Worm (Caenorhabditis elegans) whole organism, midembryonic: ENCODE measurements around the gene cyp-14A1.

Experiments
- T22C8.4 ChIP-seq: fragments of 200-800 bp; sonication (Bioruptor generic); IDR thresholded peaks from 2 replicates; pipeline ENCODE4 v1.3.6; 2022; ENCODE audit warnings: missing genetic modification characterization, missing compliant biosample characterization
- cog-1 ChIP-seq: sonication (generic microtip); optimal IDR thresholded peaks from 2 replicates; lab custom pipeline; 2016; ENCODE audit warnings: missing genetic modification characterization, missing compliant biosample characterization
- flt-1 ChIP-seq: fragments of 200-800 bp; sonication (Bioruptor generic); IDR thresholded peaks from 2 replicates; pipeline ENCODE4 v1.3.6; 2022; ENCODE audit warnings: missing genetic modification characterization, missing compliant biosample characterization
- klf-2 ChIP-seq: fragments of 200-800 bp; sonication (Bioruptor generic); conservative IDR thresholded peaks from 2 replicates; pipeline ENCODE4 v1.3.6; 2022; ENCODE audit warnings: missing genetic modification reagents, missing genetic modification characterization, missing compliant biosample characterization
- med-1 ChIP-seq: sonication (generic microtip); optimal IDR thresholded peaks from 2 replicates; lab custom pipeline; 2017; ENCODE audit warnings: missing genetic modification characterization, mild to moderate bottlenecking, missing compliant biosample characterization, antibody characterized with exemption, missing genetic modification reagents; ENCODE audit not compliant: insufficient read depth
- ref-1 ChIP-seq: fragments of 200-800 bp; sonication (Bioruptor generic); conservative IDR thresholded peaks from 2 replicates; pipeline ENCODE4 v1.3.6; 2022; ENCODE audit warnings: missing genetic modification reagents, missing genetic modification characterization, missing compliant biosample characterization
- tab-1 ChIP-seq: fragments of 200-800 bp; sonication (Bioruptor generic); IDR thresholded peaks from 2 replicates; pipeline ENCODE4 v1.3.6; 2022; ENCODE audit warnings: missing genetic modification characterization, missing compliant biosample characterization
- ztf-23 ChIP-seq: fragments of 200-800 bp; sonication (Bioruptor generic); IDR thresholded peaks from 2 replicates; pipeline ENCODE4 v1.3.6; 2022; ENCODE audit warnings: missing genetic modification reagents, missing genetic modification characterization, missing compliant biosample characterization
- ztf-29 ChIP-seq: fragments of 200-800 bp; sonication (Bioruptor generic); IDR thresholded peaks from 2 replicates; pipeline ENCODE4 v1.3.6; 2022; ENCODE audit warnings: missing genetic modification reagents, missing genetic modification characterization, missing compliant biosample characterization

Gene cyp-14A1

DNA sequence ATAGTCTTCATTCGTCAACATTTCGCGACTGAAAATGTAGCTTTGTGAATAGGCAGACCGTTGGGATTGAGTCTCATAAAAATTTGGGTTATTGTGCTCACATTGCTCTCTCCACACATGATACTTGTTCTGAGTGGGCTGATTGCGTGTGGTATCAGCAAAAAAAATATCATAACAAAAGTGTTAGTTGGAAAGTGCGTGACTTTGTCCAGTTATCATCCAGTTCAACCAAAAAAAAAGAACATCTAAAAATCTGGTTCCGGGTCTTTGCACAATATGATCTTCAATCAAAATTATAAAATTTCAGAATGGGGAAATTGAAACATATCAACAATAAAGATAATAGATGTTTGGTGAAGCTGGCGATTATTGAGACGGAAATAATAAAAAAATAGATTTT is 33.3 kb upstream of the cyp-14A1 start, which contains the start of gene srd-39:
Gene srd-39, minus strand, starts transcription at position 101 of the 400 bp plus-strand sequence.
- no peak for TF ChIP-seq T22C8.4
- TF ChIP-seq tab-1 (GFP tag; lab: Robert Waterston, UW), result no peak
- TF ChIP-seq klf-2 (GFP tag; lab: Robert Waterston, UW), result no peak
- TF ChIP-seq ztf-23, result no peak
- TF ChIP-seq ref-1, result no peak
- no peak for TF ChIP-seq med-1
- TF ChIP-seq flt-1 (GFP tag; lab: Robert Waterston, UW), result no peak

DNA sequence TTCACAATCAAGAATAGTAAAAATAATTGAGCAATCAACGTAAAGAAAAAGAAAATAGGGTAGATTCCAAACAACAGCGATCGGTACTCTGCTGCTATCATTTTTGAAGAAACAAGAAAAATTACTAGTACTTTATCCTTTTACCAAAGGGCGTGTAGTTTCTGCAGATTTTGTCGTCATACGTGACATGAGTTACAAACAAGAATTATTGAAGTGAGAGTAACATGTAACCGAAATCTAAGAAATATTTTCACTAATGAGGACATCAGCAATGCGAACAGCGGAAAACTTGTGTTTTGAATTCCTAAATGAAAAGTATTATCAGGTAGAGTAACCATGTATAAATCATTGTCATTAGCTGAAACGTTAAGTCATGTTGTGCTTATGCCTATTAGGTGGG is 27.5 kb upstream of the cyp-14A1 start, which contains the start of gene srd-36:
Gene srd-36, minus strand, starts transcription at position 101 of the 400 bp plus-strand sequence.
- TF ChIP-seq klf-2 (GFP tag; lab: Robert Waterston, UW) (no peak), ztf-29 (no peak), cog-1 (tag; lab: Kevin White, UChicago) (no peak), ref-1 (no peak)

DNA sequence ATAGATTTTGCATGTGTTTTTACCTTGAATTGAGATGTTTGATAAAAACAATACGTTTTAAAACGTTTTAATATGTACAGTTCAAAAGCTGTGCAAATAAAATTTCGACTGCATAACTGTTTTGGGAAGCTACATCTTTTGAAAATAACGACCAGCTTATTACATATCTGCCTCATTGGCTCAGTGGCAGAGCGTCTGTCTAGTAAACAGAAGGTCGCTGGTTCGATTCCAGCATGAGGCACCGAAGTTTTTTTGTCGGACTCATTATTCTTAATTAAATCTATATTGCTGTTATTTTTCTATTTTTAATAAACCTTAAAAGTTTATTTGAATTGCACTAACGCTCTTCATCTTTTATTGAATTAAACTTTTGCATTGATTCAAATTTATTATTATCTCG is 25.9 kb upstream of the cyp-14A1 start:
- TF ChIP-seq T22C8.4, result no peak
- no peak for TF ChIP-seq ztf-23
- no peak for TF ChIP-seq tab-1 (GFP tag; lab: Robert Waterston, UW)
- no peak for TF ChIP-seq ref-1
- TF ChIP-seq klf-2 (GFP tag; lab: Robert Waterston, UW), result no peak
- no peak for TF ChIP-seq flt-1 (GFP tag; lab: Robert Waterston, UW)
- TF ChIP-seq med-1, result no peak
- no peak for TF ChIP-seq ztf-29
- no peak for TF ChIP-seq cog-1 (tag; lab: Kevin White, UChicago)

DNA sequence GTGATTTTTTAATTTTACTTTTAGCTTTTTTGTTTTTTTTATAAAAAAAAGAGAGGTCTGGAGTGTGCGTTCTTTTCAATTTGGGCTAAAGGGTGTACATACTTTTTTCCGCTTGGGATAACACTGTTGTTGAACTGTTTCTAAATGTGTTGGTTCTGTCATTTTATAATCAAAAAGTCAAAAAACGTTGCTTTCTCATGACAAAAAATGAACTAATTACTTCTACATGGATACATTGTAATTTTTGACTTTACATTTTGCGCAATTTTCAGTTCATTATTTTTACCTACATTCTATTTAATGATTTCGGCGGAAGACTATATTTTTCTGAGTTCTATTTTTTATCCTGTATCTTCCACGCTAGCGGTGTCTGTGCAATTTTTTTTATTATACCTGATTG is 24.4 kb upstream of the cyp-14A1 start, which contains the start of gene srd-38:
Gene srd-38, plus strand, starts transcription at position 301 of the 400 bp plus-strand sequence.
- TF ChIP-seq T22C8.4 (no peak), ztf-23 (no peak), flt-1 (GFP tag; lab: Robert Waterston, UW) (no peak), klf-2 (GFP tag; lab: Robert Waterston, UW) (no peak), tab-1 (GFP tag; lab: Robert Waterston, UW) (no peak), ztf-29 (no peak), ref-1 (no peak), med-1 (no peak), cog-1 (tag; lab: Kevin White, UChicago) (no peak)

DNA sequence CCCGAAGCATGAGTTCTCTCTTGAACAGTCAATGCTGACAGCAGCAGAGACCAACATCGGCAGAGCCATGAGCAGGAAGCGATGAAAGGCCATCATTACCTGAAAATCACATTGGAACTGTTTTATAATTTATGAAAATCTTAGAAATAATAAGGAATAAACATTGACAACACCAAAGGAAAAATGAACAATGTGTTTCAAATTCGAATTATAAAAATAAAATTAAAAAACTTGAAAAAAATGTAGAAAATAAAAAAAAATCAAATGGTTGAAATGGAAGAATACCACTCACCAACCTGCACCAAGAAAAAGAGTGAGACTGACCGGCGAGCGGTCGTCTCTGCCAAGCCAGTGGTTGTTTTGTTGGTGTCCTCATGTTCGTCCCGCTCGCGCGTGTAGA is 23.4 kb upstream of the cyp-14A1 start, which contains the start of gene R04D3.3:
Gene R04D3.3, minus strand, starts transcription at position 101 of the 400 bp plus-strand sequence.
- no peak for TF ChIP-seq ztf-29
- TF ChIP-seq ztf-23, result no peak
- TF ChIP-seq med-1, result no peak
- no peak for TF ChIP-seq cog-1 (tag; lab: Kevin White, UChicago)
- TF ChIP-seq tab-1 (GFP tag; lab: Robert Waterston, UW), result no peak

DNA sequence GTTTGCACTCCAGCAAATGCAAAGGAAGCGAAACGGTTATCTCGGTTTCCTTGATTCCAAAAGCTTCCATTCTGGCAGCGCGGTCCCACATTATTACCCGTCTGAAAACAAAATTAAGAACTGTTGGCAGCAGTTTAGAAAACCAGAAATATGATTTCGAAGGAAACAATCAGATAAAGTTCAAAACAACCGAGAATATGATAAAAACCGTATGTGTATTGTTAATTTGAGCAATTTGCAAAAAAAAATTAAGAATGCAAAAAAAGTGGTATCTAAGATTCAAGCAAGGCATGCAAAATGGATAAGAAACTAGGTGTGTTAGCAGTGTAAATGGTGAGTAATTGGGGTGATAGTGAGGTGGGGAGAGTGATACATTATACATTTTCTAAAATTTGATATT is 21.6 kb upstream of the cyp-14A1 start, which contains the start of gene R04D3.4:
Gene R04D3.4, minus strand, starts transcription at position 101 of the 400 bp plus-strand sequence.
- TF ChIP-seq ref-1 (no peak), ztf-23 (no peak), ztf-29 (no peak), med-1 (no peak), T22C8.4 (no peak), cog-1 (tag; lab: Kevin White, UChicago) (no peak), flt-1 (GFP tag; lab: Robert Waterston, UW) (no peak), tab-1 (GFP tag; lab: Robert Waterston, UW) (no peak), klf-2 (GFP tag; lab: Robert Waterston, UW) (no peak)

DNA sequence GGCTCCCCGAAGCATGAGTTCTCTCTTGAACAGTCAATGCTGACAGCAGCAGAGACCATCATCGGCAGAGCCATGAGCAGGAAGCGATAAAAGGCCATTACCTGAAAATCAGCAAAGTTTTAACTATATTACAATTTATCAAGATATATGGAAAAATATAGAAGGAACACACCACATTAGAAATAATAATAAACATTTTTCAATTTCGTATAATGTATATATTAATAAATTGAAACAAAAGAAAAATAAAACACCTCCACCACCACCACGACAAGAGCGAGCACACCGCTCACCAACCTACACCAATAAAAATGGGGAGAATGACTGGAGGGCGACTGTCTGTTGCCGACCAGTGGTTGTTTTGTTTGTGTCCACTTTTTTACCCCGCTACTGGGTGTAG is 19.4 kb upstream of the cyp-14A1 start, which contains the start of gene R04D3.2:
Gene R04D3.2, minus strand, starts transcription at position 101 of the 400 bp plus-strand sequence.
- no peak for TF ChIP-seq ztf-29
- no peak for TF ChIP-seq klf-2 (GFP tag; lab: Robert Waterston, UW)
- no peak for TF ChIP-seq med-1
- no peak for TF ChIP-seq ref-1
- TF ChIP-seq ztf-23, result no peak
- no peak for TF ChIP-seq cog-1 (tag; lab: Kevin White, UChicago)
- TF ChIP-seq T22C8.4, result no peak
- TF ChIP-seq tab-1 (GFP tag; lab: Robert Waterston, UW), result no peak
- no peak for TF ChIP-seq flt-1 (GFP tag; lab: Robert Waterston, UW)

DNA sequence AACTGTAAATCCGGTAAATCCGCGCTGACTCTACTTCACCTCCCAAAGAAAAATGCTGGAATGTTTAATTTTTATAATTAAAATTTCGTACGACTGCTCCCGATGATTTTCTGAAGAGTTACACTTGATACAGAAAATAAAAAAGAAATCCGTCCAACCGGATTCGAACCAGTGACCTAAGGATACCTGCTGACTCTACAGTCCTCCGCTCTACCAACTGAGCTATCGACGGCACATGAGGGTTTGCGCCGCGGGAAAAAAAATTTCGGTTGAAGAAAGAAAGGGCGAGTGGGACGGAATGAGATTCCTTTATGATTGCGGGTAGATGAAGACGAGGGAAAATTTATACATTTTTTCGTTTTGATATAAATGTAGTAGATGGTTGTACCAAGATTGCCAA is 17.5 kb upstream of the cyp-14A1 start:
- TF ChIP-seq flt-1 (GFP tag; lab: Robert Waterston, UW) (0 out of 2 replicates have a peak, but pooled peaks have one; percentile 45), klf-2 (GFP tag; lab: Robert Waterston, UW) (no peak)

DNA sequence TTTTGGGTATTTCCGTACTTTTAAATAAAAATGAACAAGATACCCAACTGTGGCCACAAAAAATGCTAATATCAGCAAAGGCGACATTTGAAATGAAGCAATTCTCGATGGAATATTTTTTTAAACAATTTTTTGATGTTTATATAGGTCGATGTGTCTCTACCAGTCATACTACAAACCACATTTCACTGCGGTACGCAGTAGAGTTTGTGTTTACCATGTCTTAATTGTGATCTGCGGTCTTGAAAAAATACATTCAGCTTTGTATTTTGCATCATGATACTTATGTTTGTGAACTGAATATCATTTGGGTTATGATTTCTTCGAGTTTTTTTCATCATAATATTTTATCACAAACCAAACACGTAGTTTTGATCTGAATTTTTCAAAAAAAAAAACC is 16.9 kb upstream of the cyp-14A1 start, which contains the start of gene cyp-14A4:
Gene cyp-14A4, minus strand, starts transcription at position 107 of the 400 bp plus-strand sequence.
- no peak for TF ChIP-seq tab-1 (GFP tag; lab: Robert Waterston, UW)
- no peak for TF ChIP-seq klf-2 (GFP tag; lab: Robert Waterston, UW)
- TF ChIP-seq med-1, result no peak
- TF ChIP-seq cog-1 (tag; lab: Kevin White, UChicago), result no peak
- TF ChIP-seq ref-1, result no peak
- no peak for TF ChIP-seq ztf-29

DNA sequence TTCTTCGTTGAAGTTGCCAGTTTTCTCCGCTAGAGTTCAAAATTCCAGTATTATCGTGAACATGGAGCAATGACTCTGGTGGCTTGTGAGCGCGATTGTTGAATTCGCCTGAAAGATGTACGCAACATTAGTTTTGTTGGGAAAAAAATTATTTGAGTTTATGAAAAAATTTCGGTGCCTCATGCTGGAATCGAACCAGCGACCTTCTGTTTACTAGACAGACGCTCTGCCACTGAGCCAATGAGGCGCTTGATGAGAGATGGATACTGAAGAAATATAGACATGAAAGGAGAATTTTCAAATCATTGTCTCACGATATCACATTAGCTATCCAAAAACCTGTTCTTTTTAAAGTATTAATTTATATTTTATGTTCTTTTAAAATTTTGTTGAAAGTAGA is 16.3 kb upstream of the cyp-14A1 start:
- TF ChIP-seq flt-1 (GFP tag; lab: Robert Waterston, UW) (peak; percentile 53; the same call in 1 of the 2 replicates), klf-2 (GFP tag; lab: Robert Waterston, UW) (no peak)

DNA sequence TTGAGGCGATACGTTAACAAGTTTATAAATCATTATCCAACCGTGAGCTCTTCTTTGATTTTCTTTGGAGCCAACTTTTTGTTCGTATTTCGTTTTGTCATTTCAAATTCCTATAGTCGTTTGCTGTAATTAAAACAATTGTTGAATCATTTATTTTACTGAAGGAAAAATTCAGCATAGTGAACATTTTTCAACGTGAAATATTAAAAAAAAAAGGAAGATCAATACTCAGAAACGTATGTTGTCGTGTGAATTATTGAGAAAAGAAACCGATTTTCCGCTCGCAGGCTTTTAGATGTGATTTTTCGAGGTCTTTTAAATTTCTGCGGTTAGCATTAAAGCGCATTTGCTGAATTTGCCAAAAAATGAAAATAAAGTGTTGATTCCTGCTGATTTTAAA is 11.7 kb upstream of the cyp-14A1 start, which contains the start of gene phf-33:
Gene phf-33, minus strand, starts transcription at position 101 of the 400 bp plus-strand sequence.
- TF ChIP-seq med-1, result no peak
- no peak for TF ChIP-seq ref-1
- TF ChIP-seq T22C8.4, result no peak
- TF ChIP-seq tab-1 (GFP tag; lab: Robert Waterston, UW), result no peak
- no peak for TF ChIP-seq ztf-29
- no peak for TF ChIP-seq klf-2 (GFP tag; lab: Robert Waterston, UW)
- no peak for TF ChIP-seq cog-1 (tag; lab: Kevin White, UChicago)
- TF ChIP-seq ztf-23, result no peak
- TF ChIP-seq flt-1 (GFP tag; lab: Robert Waterston, UW), result no peak
